3 fruit fly cellular contexts compared by ENCODE assay signal in genomic region chr3L:18018988-18019387, dm6.
A peak's percentile ranks its signal among the peaks of the same experiment; 100 is the strongest.
TF ChIP-seq lines count a peak whose summit lies in the region.

No protein-coding gene starts in this region.

- no peak for TF ChIP-seq CTCF in whole organism, embryonic (GFP tag; optimal IDR thresholded peaks at IDR 0.05; lab: Kevin White, UChicago)

TF ChIP-seq in whole organism, embryonic, 481 proteins besides CTCF, POLR2A, EP300 and RAD21:
- TF ChIP-seq CG7372 (GFP tag; IDR thresholded peaks at IDR 0.05; lab: Robert Waterston, UW): no peak
- peak; percentile 24 for TF ChIP-seq lbe (GFP tag; optimal IDR thresholded peaks at IDR 0.05; lab: Kevin White, UChicago)
TF ChIP-seq in whole organism, embryonic: peak in this region for 1.

TF ChIP-seq in whole organism, prepupa, 60 proteins besides CTCF, POLR2A, EP300 and RAD21:
- TF ChIP-seq Smox (GFP tag; optimal IDR thresholded peaks at IDR 0.05; lab: Kevin White, UChicago): no peak
- TF ChIP-seq vri (GFP tag; optimal IDR thresholded peaks at IDR 0.05; lab: Kevin White, UChicago): peak; percentile 22
- TF ChIP-seq CG31627 (GFP tag; optimal IDR thresholded peaks at IDR 0.05; lab: Kevin White, UChicago): no peak
- no peak for TF ChIP-seq Ets21C (GFP tag; optimal IDR thresholded peaks at IDR 0.05; lab: Kevin White, UChicago)
- no peak for TF ChIP-seq CG3919 (GFP tag; optimal IDR thresholded peaks at IDR 0.05; lab: Kevin White, UChicago)
- no peak for TF ChIP-seq CG6792 (GFP tag; optimal IDR thresholded peaks at IDR 0.05; lab: Kevin White, UChicago)
- peak; percentile 22 for TF ChIP-seq Blimp-1 (GFP tag; optimal IDR thresholded peaks at IDR 0.05; lab: Kevin White, UChicago)

TF ChIP-seq in whole organism, wandering third instar larva, 38 proteins besides CTCF, POLR2A, EP300 and RAD21:
- TF ChIP-seq dsf (GFP tag; optimal IDR thresholded peaks at IDR 0.05; lab: Kevin White, UChicago; ENCODE audit: borderline replicate concordance) (no peak), CrebA (GFP tag; optimal IDR thresholded peaks at IDR 0.05; lab: Kevin White, UChicago; ENCODE audit: borderline replicate concordance) (peak; percentile 68), brk (GFP tag; optimal IDR thresholded peaks at IDR 0.05; lab: Kevin White, UChicago) (peak; percentile 30), Mio (GFP tag; optimal IDR thresholded peaks at IDR 0.05; lab: Kevin White, UChicago) (no peak), GATAd (GFP tag; optimal IDR thresholded peaks at IDR 0.05; lab: Kevin White, UChicago) (no peak), CG9705 (GFP tag; optimal IDR thresholded peaks at IDR 0.05; lab: Kevin White, UChicago) (no peak), h (GFP tag; optimal IDR thresholded peaks at IDR 0.05; lab: Kevin White, UChicago) (no peak), jim (GFP tag; optimal IDR thresholded peaks at IDR 0.05; lab: Kevin White, UChicago) (no peak), woc (GFP tag; optimal IDR thresholded peaks at IDR 0.05; lab: Kevin White, UChicago) (peak; percentile 14), sv (GFP tag; optimal IDR thresholded peaks at IDR 0.05; lab: Kevin White, UChicago) (no peak), Hr83 (GFP tag; optimal IDR thresholded peaks at IDR 0.05; lab: Kevin White, UChicago; ENCODE audit: poor library complexity, severe bottlenecking) (no peak), usp (GFP tag; optimal IDR thresholded peaks at IDR 0.05; lab: Kevin White, UChicago) (no peak), HLH106 (tag; optimal IDR thresholded peaks at IDR 0.05; lab: Kevin White, UChicago) (no peak), tai (GFP tag; optimal IDR thresholded peaks at IDR 0.05; lab: Kevin White, UChicago) (no peak), Hnf4 (GFP tag; optimal IDR thresholded peaks at IDR 0.05; lab: Kevin White, UChicago) (no peak), br (GFP tag; optimal IDR thresholded peaks at IDR 0.05; lab: Kevin White, UChicago) (no peak), dmrt93B (GFP tag; optimal IDR thresholded peaks at IDR 0.05; lab: Kevin White, UChicago) (no peak), sage (GFP tag; optimal IDR thresholded peaks at IDR 0.05; lab: Kevin White, UChicago) (no peak), Dfd (GFP tag; optimal IDR thresholded peaks at IDR 0.05; lab: Kevin White, UChicago) (no peak), foxo (GFP tag; optimal IDR thresholded peaks at IDR 0.05; lab: Kevin White, UChicago) (no peak), dl (GFP tag; optimal IDR thresholded peaks at IDR 0.05; lab: Kevin White, UChicago; ENCODE audit: insufficient read depth in 1 of 2, partially characterized antibody in 2 of 2) (no peak), Myc (optimal IDR thresholded peaks at IDR 0.05; lab: Kevin White, UChicago) (no peak), pan (optimal IDR thresholded peaks at IDR 0.05; lab: Kevin White, UChicago) (no peak), Rel (GFP tag; optimal IDR thresholded peaks at IDR 0.05; lab: Kevin White, UChicago) (no peak), Rel (tag; optimal IDR thresholded peaks at IDR 0.05; lab: Kevin White, UChicago) (no peak), Jra (GFP tag; optimal IDR thresholded peaks at IDR 0.05; lab: Kevin White, UChicago) (peak; percentile 33), lola (GFP tag; optimal IDR thresholded peaks at IDR 0.05; lab: Kevin White, UChicago) (no peak), N (GFP tag; optimal IDR thresholded peaks at IDR 0.05; lab: Kevin White, UChicago) (no peak), CG32264 (GFP tag; optimal IDR thresholded peaks at IDR 0.05; lab: Kevin White, UChicago) (no peak), fru (GFP tag; optimal IDR thresholded peaks at IDR 0.05; lab: Kevin White, UChicago) (no peak), Dif (GFP tag; optimal IDR thresholded peaks at IDR 0.05; lab: Kevin White, UChicago; ENCODE audit: partially characterized antibody) (peak; percentile 11), OdsH (GFP tag; optimal IDR thresholded peaks at IDR 0.05; lab: Kevin White, UChicago) (no peak), Abd-B (GFP tag; optimal IDR thresholded peaks at IDR 0.05; lab: Kevin White, UChicago) (no peak), ey (GFP tag; optimal IDR thresholded peaks at IDR 0.05; lab: Kevin White, UChicago) (no peak), rgr (GFP tag; optimal IDR thresholded peaks at IDR 0.05; lab: Kevin White, UChicago) (no peak), Hr78 (GFP tag; optimal IDR thresholded peaks at IDR 0.05; lab: Kevin White, UChicago) (no peak), psq (GFP tag; optimal IDR thresholded peaks at IDR 0.05; lab: Kevin White, UChicago) (peak; percentile 97), Vsx2 (GFP tag; optimal IDR thresholded peaks at IDR 0.05; lab: Kevin White, UChicago; ENCODE audit: partially characterized antibody) (peak; percentile 33), Sp1 (GFP tag; optimal IDR thresholded peaks at IDR 0.05; lab: Kevin White, UChicago) (peak; percentile 57)

Comparison
In these comparisons a context has a peak if more than half of its experiments do, and no peak if none do; other contexts are left out.
1. Of the 7 proteins assayed by ChIP-seq in both whole organism, embryonic and whole organism, prepupa: peak only in whole organism, embryonic: none; only in whole organism, prepupa: Blimp-1; in both: none; in neither: 6.